Worm (Caenorhabditis elegans): ENCODE results near the gene dpy-31.

- TF ChIP-seq mep-1 (tag; optimal IDR thresholded peaks at IDR 0.05) (no peak), tra-1 (GFP tag; IDR thresholded peaks at IDR 0.05) (no peak), ama-1 (optimal IDR thresholded peaks at IDR 0.05) (no peak), unc-62 (GFP tag; optimal IDR thresholded peaks at IDR 0.05 in 1 of 2) (no peak), unc-62 (tag; optimal IDR thresholded peaks at IDR 0.05) (no peak), ceh-62 (tag; optimal IDR thresholded peaks at IDR 0.05) (no peak), ctbp-1 (GFP tag; IDR thresholded peaks at IDR 0.05) (no peak), unc-130 (GFP tag; optimal IDR thresholded peaks at IDR 0.05) (no peak), zip-2 (tag; optimal IDR thresholded peaks at IDR 0.05) (no peak), ceh-82 (tag; optimal IDR thresholded peaks at IDR 0.05) (no peak), Y5F2A.4 (GFP tag; optimal IDR thresholded peaks at IDR 0.05) (no peak), pqm-1 (tag; optimal IDR thresholded peaks at IDR 0.05) (no peak), ceh-28 (tag; optimal IDR thresholded peaks at IDR 0.05) (no peak), sdz-12 (GFP tag; optimal IDR thresholded peaks at IDR 0.05) (no peak)
Observed at ce11 chrIII:7178497-7178896, 23.5 kb upstream of the dpy-31 start.
